Worm (Caenorhabditis elegans): ENCODE measurements around the gene tps-1.

Gene tps-1

ce11 chrX:17468483-17468882 lies 5.9 kb downstream of the tps-1 start:
- TF ChIP-seq nhr-232 (tag; optimal IDR thresholded peaks at IDR 0.05): no peak
- no peak for TF ChIP-seq pat-9 (tag; optimal IDR thresholded peaks at IDR 0.05)
- TF ChIP-seq dmd-4 (tag; optimal IDR thresholded peaks at IDR 0.05; ENCODE audit: borderline replicate concordance): no peak
- no peak for TF ChIP-seq pag-3 (tag; optimal IDR thresholded peaks at IDR 0.05; ENCODE audit: borderline replicate concordance)
- no peak for TF ChIP-seq sox-2 (GFP tag; IDR thresholded peaks at IDR 0.05)
- TF ChIP-seq unc-3 (GFP tag; conservative IDR thresholded peaks at IDR 0.05): no peak
- TF ChIP-seq unc-3 (tag; optimal IDR thresholded peaks at IDR 0.05): no peak
- no peak for TF ChIP-seq ceh-19 (GFP tag; optimal IDR thresholded peaks at IDR 0.05)
- no peak for TF ChIP-seq C08G9.2 (tag; optimal IDR thresholded peaks at IDR 0.05)
- TF ChIP-seq mec-3 (tag; optimal IDR thresholded peaks at IDR 0.05; ENCODE audit: borderline replicate concordance): no peak
- TF ChIP-seq ceh-2 (tag; optimal IDR thresholded peaks at IDR 0.05): no peak
- no peak for TF ChIP-seq hlh-15 (tag; optimal IDR thresholded peaks at IDR 0.05)
- TF ChIP-seq hlh-6 (tag; optimal IDR thresholded peaks at IDR 0.05): no peak

DNA sequence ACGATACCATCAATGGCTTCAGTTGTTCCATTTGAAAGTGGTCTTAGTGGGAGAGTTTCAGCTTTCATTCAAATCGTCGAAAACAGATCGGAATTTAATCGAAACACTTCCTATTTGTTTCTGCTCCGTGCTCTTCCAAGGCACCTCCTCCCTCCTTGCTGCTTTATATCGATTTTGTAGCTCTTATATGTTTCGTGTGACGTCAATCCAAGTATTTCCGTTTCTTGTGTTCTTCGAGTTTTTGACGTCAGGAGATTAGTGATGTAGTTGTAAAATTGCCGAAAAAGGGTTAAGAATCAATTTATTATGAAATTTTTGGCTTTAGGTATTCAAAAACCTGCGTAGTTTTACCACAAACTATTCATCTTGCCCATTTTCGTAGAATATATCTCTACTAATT lies 7.7 kb downstream of the tps-1 start, which contains the start of gene ZK54.3:
TSS of gene ZK54.3 (minus strand) at position 391 of the 400 bp plus-strand sequence.
- TF ChIP-seq fkh-10 (GFP tag; optimal IDR thresholded peaks at IDR 0.05) (no peak), ceh-48 (tag; optimal IDR thresholded peaks at IDR 0.05) (peak; percentile 53)

DNA sequence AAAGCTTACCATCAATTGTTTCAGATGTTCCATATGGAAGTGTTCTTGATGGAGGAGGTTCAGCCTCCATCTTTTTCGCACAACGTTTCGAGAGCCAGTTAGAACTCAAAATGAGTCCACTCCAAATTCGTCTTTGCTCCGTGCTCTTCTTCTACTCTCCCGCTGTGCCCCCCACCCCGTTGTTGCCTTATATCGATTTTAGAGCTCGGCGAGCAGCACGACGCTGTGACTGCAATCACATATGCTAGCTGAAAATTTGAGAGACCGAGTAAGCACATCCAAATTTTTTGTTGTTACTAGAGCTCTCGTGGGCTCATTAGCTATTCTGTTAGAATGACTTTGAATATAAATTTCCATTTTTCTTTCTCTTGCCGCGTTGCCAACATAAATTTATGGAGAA lies 9.5 kb downstream of the tps-1 start, which contains the start of gene slc-17.1:
TSS of gene slc-17.1 (minus strand) at position 101 of the 400 bp plus-strand sequence.
- TF ChIP-seq odd-2 (tag; optimal IDR thresholded peaks at IDR 0.05) (no peak), ref-2 (tag; optimal IDR thresholded peaks at IDR 0.05) (peak; percentile 37), ceh-48 (tag; optimal IDR thresholded peaks at IDR 0.05) (peak; percentile 84)

DNA sequence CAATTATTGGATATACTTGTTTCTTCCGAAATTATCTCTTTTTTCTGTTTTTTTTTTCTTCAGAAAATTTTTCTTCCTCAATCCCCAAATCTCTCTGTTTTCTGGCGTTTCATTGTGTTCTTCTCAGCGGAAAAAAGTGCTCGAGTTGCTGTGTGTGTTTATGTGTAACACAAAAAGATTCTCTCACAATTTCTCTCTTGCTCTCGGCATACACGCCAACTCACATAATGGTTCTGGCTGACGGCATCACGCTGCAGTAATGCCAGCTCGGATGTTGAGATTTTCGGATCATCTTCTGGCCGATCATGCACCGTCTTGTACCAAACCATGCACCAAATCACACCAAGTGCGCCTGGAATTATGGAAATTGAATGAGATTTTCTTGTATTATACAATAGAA lies 12.4 kb downstream of the tps-1 start:
- TF ChIP-seq rnt-1 (tag; optimal IDR thresholded peaks at IDR 0.05): no peak
- TF ChIP-seq fkh-10 (GFP tag; optimal IDR thresholded peaks at IDR 0.05): no peak
- no peak for TF ChIP-seq sox-4 (tag; optimal IDR thresholded peaks at IDR 0.05)
- no peak for TF ChIP-seq ceh-48 (tag; optimal IDR thresholded peaks at IDR 0.05)
- no peak for TF ChIP-seq ahr-1 (tag; optimal IDR thresholded peaks at IDR 0.05)
- TF ChIP-seq nfya-1 (tag; optimal IDR thresholded peaks at IDR 0.05): no peak
- TF ChIP-seq pat-9 (tag; optimal IDR thresholded peaks at IDR 0.05): no peak
- no peak for TF ChIP-seq pag-3 (tag; optimal IDR thresholded peaks at IDR 0.05; ENCODE audit: borderline replicate concordance)
- no peak for TF ChIP-seq unc-3 (GFP tag; conservative IDR thresholded peaks at IDR 0.05)
- no peak for TF ChIP-seq unc-3 (tag; optimal IDR thresholded peaks at IDR 0.05)
- no peak for TF ChIP-seq unc-42 (tag; optimal IDR thresholded peaks at IDR 0.05)
- no peak for TF ChIP-seq lim-6 (tag; optimal IDR thresholded peaks at IDR 0.05)
- no peak for TF ChIP-seq sdc-2 (tag; optimal IDR thresholded peaks at IDR 0.05)
- no peak for TF ChIP-seq hlh-13 (GFP tag; optimal IDR thresholded peaks at IDR 0.05)
- no peak for TF ChIP-seq elt-2 (tag; optimal IDR thresholded peaks at IDR 0.05)
- no peak for TF ChIP-seq odd-2 (tag; optimal IDR thresholded peaks at IDR 0.05)

ce11 chrX:17458887-17459286 lies 15.4 kb downstream of the tps-1 start, which contains the start of gene mlc-1:
Gene mlc-1, plus strand, starts transcription at chrX:17459210.
- TF ChIP-seq rnt-1 (tag; optimal IDR thresholded peaks at IDR 0.05): peak; percentile 51
- no peak for TF ChIP-seq ama-1 (optimal IDR thresholded peaks at IDR 0.05)
- peak; percentile 73 for TF ChIP-seq ceh-18 (tag; optimal IDR thresholded peaks at IDR 0.05)
- TF ChIP-seq tbx-2 (tag; optimal IDR thresholded peaks at IDR 0.05): peak; percentile 3
- TF ChIP-seq pat-9 (tag; optimal IDR thresholded peaks at IDR 0.05): peak; percentile 60
- TF ChIP-seq ceh-30 (tag; optimal IDR thresholded peaks at IDR 0.05): no peak
- peak; percentile 27 for TF ChIP-seq ceh-34 (tag; optimal IDR thresholded peaks at IDR 0.05)

DNA sequence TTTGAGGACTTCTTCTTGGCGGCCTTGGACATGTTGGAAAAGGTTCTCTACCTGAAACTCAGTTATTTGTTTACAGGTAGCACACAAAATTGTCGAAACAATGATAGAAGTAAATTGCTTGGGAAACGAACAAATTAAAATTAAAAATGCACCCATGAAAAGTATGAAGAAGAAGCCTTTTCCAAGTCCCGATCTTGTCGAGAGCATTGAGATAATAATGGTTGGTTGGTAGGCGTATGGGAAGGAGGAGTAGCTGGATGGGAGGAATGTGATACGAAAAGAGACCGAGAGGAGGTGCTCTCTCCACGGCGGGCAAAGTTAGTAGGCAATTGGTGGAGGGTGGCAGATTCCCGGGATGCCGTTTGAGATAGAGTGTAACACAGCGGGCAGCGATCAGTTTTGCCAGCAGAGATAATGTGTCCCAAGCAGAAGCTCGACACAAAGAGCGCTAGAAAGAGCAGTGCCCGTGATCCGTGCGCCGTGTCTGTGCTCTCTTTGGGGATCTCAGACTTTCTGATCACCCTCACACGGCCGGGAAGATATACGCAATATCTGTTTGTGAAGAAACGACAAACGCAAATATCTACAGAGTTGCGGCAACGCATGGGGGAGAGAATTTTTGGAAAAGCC lies 17.7 kb downstream of the tps-1 start, which contains the start of gene mlc-2:
TSS of gene mlc-2 (minus strand) at position 51 of the 630 bp plus-strand sequence.
- TF ChIP-seq rnt-1 (tag; optimal IDR thresholded peaks at IDR 0.05) (peak; percentile 78), ceh-34 (tag; optimal IDR thresholded peaks at IDR 0.05) (peak; percentile 72), unc-3 (GFP tag; conservative IDR thresholded peaks at IDR 0.05) (0 out of 2 replicates have a peak, but pooled peaks have one; percentile 16), unc-3 (tag; optimal IDR thresholded peaks at IDR 0.05) (no peak), pag-3 (tag; optimal IDR thresholded peaks at IDR 0.05; ENCODE audit: borderline replicate concordance) (no peak), sdc-2 (tag; optimal IDR thresholded peaks at IDR 0.05) (peak; percentile 33), ceh-18 (tag; optimal IDR thresholded peaks at IDR 0.05) (peak; percentile 93), ceh-19 (GFP tag; optimal IDR thresholded peaks at IDR 0.05) (no peak), unc-55 (GFP tag; optimal IDR thresholded peaks at IDR 0.05) (peak; percentile 31), syd-9 (tag; optimal IDR thresholded peaks at IDR 0.05) (peak; percentile 58), C08G9.2 (tag; optimal IDR thresholded peaks at IDR 0.05) (no peak), ref-2 (tag; optimal IDR thresholded peaks at IDR 0.05) (peak; percentile 19), pat-9 (tag; optimal IDR thresholded peaks at IDR 0.05) (peak; percentile 24), C38D4.7 (GFP tag; optimal IDR thresholded peaks at IDR 0.05) (no peak), madf-2 (tag; optimal IDR thresholded peaks at IDR 0.05) (no peak), tbx-2 (tag; optimal IDR thresholded peaks at IDR 0.05) (peak; percentile 39), hlh-6 (tag; optimal IDR thresholded peaks at IDR 0.05) (peak; percentile 8)

All from whole organism, late embryonic.